Fruit fly (Drosophila melanogaster): ENCODE results near the gene CG3436.

CG3436 gene

dm6 chr2L:107476-108436 is 48.1 kb upstream of the CG3436 start (continued):
- TF ChIP-seq CG1529 (GFP tag; optimal IDR thresholded peaks at IDR 0.05) (peak; percentile 69), CG12071 (GFP tag; optimal IDR thresholded peaks at IDR 0.05) (no peak), corto (GFP tag; optimal IDR thresholded peaks at IDR 0.05) (no peak), CG3847 (GFP tag; IDR thresholded peaks at IDR 0.05) (no peak), HLHmδ (GFP tag; optimal IDR thresholded peaks at IDR 0.05) (no peak), CG17361 (GFP tag; IDR thresholded peaks at IDR 0.05) (no peak), CG18599 (GFP tag; optimal IDR thresholded peaks at IDR 0.05) (peak; percentile 54), C15 (GFP tag; IDR thresholded peaks at IDR 0.05) (no peak), CG3407 (GFP tag; optimal IDR thresholded peaks at IDR 0.05) (no peak), tgo (GFP tag; IDR thresholded peaks at IDR 0.05) (no peak), CG30020 (tag; optimal IDR thresholded peaks at IDR 0.05) (peak; percentile 16), CG14710 (tag; optimal IDR thresholded peaks at IDR 0.05) (peak; percentile 16), tll (GFP tag; optimal IDR thresholded peaks at IDR 0.05) (no peak), NC2α (GFP tag; optimal IDR thresholded peaks at IDR 0.05) (no peak), stc (GFP tag; IDR thresholded peaks at IDR 0.05) (no peak), Hand (GFP tag; optimal IDR thresholded peaks at IDR 0.05) (peak; percentile 60), tio (GFP tag; optimal IDR thresholded peaks at IDR 0.05) (no peak), CG4730 (GFP tag; IDR thresholded peaks at IDR 0.05) (no peak), wek (GFP tag; optimal IDR thresholded peaks at IDR 0.05) (no peak), CG11247 (GFP tag; IDR thresholded peaks at IDR 0.05) (no peak), pzg (GFP tag; optimal IDR thresholded peaks at IDR 0.05) (peak; percentile 63), CG12769 (tag; optimal IDR thresholded peaks at IDR 0.05) (peak; percentile 43), slou (GFP tag; optimal IDR thresholded peaks at IDR 0.05) (no peak), hth (optimal IDR thresholded peaks at IDR 0.05) (no peak), CG10959 (GFP tag; IDR thresholded peaks at IDR 0.05) (no peak), tna (GFP tag; IDR thresholded peaks at IDR 0.05; ENCODE audit: partially characterized antibody) (no peak), jing (GFP tag; optimal IDR thresholded peaks at IDR 0.05) (no peak), MTF-1 (GFP tag; optimal IDR thresholded peaks at IDR 0.05; ENCODE audit: borderline replicate concordance) (peak; percentile 14), slp2 (GFP tag; optimal IDR thresholded peaks at IDR 0.05) (no peak), CG9932 (GFP tag; IDR thresholded peaks at IDR 0.05) (0 out of 2 replicates have a peak, but pooled peaks have one; percentile 29), CG42726 (GFP tag; IDR thresholded peaks at IDR 0.05; ENCODE audit: partially characterized antibody) (peak; percentile 49; the same call in 1 of the 2 replicates), Nf-YA (GFP tag; IDR thresholded peaks at IDR 0.05) (no peak), ci (GFP tag; IDR thresholded peaks at IDR 0.05) (0 out of 3 replicates have a peak, but pooled peaks have one; percentile 39), lmd (GFP tag; IDR thresholded peaks at IDR 0.05) (no peak), H2.0 (GFP tag; IDR thresholded peaks at IDR 0.05) (no peak), ftz-f1 (GFP tag; optimal IDR thresholded peaks at IDR 0.05) (peak; percentile 9), CG5180 (GFP tag; optimal IDR thresholded peaks at IDR 0.05) (peak; percentile 45), Nf-YB (GFP tag; optimal IDR thresholded peaks at IDR 0.05) (no peak), CG1024 (GFP tag; IDR thresholded peaks at IDR 0.05) (no peak), CG7271 (tag; optimal IDR thresholded peaks at IDR 0.05) (no peak), CG12942 (GFP tag; optimal IDR thresholded peaks at IDR 0.05) (no peak), klu (GFP tag; IDR thresholded peaks at IDR 0.05) (no peak), CG7987 (GFP tag; optimal IDR thresholded peaks at IDR 0.05) (peak; percentile 56), CG14860 (GFP tag; IDR thresholded peaks at IDR 0.05; ENCODE audit: partially characterized antibody) (no peak), CG31441 (GFP tag; IDR thresholded peaks at IDR 0.05) (no peak; the same call in 1 of the 2 replicates), CG10147 (GFP tag; optimal IDR thresholded peaks at IDR 0.05) (no peak), CG5953 (GFP tag; IDR thresholded peaks at IDR 0.05) (no peak), CG7786 (GFP tag; optimal IDR thresholded peaks at IDR 0.05) (no peak), CG8478 (optimal IDR thresholded peaks at IDR 0.05) (no peak)

Measured in whole organism, embryonic.